Fruit fly (Drosophila melanogaster): ENCODE measurements around the gene Art4.
A peak's percentile ranks its signal among the peaks of the same experiment; 100 is the strongest.

DNA sequence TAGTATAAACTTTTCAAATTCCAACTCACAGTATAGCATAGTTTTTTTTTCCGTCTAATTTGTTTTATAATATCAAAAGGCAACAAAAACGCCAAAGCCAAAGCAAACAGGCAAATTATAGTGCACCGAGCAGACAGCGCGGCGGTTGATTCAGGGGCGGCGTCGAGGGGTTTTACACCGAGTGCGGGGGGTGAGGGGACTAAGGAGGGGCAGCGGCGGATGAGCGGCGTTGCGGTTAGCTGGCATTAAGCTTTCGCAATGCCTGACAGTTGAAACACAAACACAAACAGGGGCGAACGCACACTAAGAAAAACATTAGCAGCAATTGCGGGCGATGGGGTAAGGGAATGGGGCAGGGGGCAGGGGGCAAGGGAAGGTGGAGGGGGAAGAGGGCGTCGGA lies 39.4 kb downstream of the Art4 start:
- TF ChIP-seq EcR (GFP tag; optimal IDR thresholded peaks at IDR 0.05) (no peak), gl (tag; optimal IDR thresholded peaks at IDR 0.05) (no peak), Pif1B (GFP tag; optimal IDR thresholded peaks at IDR 0.05) (no peak), CG13204 (GFP tag; optimal IDR thresholded peaks at IDR 0.05) (no peak), CG8159 (tag; optimal IDR thresholded peaks at IDR 0.05) (no peak), fd96Ca (GFP tag; IDR thresholded peaks at IDR 0.05) (no peak), rn (GFP tag; IDR thresholded peaks at IDR 0.05) (no peak), Pif1A (GFP tag; optimal IDR thresholded peaks at IDR 0.05) (no peak), CG32121 (GFP tag; IDR thresholded peaks at IDR 0.05) (peak; percentile 13; the same call in 1 of the 2 replicates)
